Fruit fly (Drosophila melanogaster) whole organism, embryonic: ENCODE measurements around the gene mal.
A peak's percentile ranks its signal among the peaks of the same experiment; 100 is the strongest.

Experiments
- CG11504 ChIP-seq: fragments of 200-800 bp; sonication (Bioruptor generic); optimal IDR thresholded peaks from 3 replicates; lab custom pipeline; 2019; ENCODE audit warnings: missing biosample characterization, mild to moderate bottlenecking, missing genetic modification characterization, moderate library complexity
- CG12769 ChIP-seq: fragments of 200-800 bp; sonication (Bioruptor generic); optimal IDR thresholded peaks from 2 replicates; lab custom pipeline; 2019; ENCODE audit warnings: missing biosample characterization, mild to moderate bottlenecking, missing genetic modification characterization, moderate library complexity
- CG12942 ChIP-seq: fragments of 200-800 bp; sonication (Bioruptor generic); optimal IDR thresholded peaks from 3 replicates; lab custom pipeline; 2016; ENCODE audit warnings: missing biosample characterization, missing genetic modification characterization
- CG13287 ChIP-seq: fragments of 200-800 bp; sonication (Bioruptor generic); IDR thresholded peaks from 2 replicates; pipeline ENCODE4 v1.3.6; 2022; ENCODE audit warnings: missing biosample characterization, missing genetic modification characterization; ENCODE audit not compliant: partially characterized antibody
- CG13296 ChIP-seq: fragments of 200-800 bp; sonication (Bioruptor generic); optimal IDR thresholded peaks from 3 replicates; lab custom pipeline; 2018; ENCODE audit warnings: missing biosample characterization, mild to moderate bottlenecking, missing genetic modification characterization
- CG15479 ChIP-seq: fragments of 200-800 bp; sonication (Bioruptor generic); optimal IDR thresholded peaks from 3 replicates; lab custom pipeline; 2019; ENCODE audit warnings: missing biosample characterization, mild to moderate bottlenecking, missing genetic modification characterization, moderate library complexity
- CG17912 ChIP-seq: fragments of 200-800 bp; sonication (Bioruptor generic); optimal IDR thresholded peaks from 2 replicates; lab custom pipeline; 2018; ENCODE audit warnings: missing biosample characterization, mild to moderate bottlenecking, missing genetic modification characterization
- CG2116 ChIP-seq: fragments of 200-800 bp; sonication (Bioruptor generic); optimal IDR thresholded peaks from 3 replicates; lab custom pipeline; 2018; ENCODE audit warnings: missing biosample characterization, mild to moderate bottlenecking, missing genetic modification characterization
- CG2129 ChIP-seq: fragments of 200-800 bp; sonication (Bioruptor generic); IDR thresholded peaks from 2 replicates; pipeline ENCODE4 v1.3.6; 2022; ENCODE audit warnings: missing biosample characterization, missing genetic modification characterization; ENCODE audit not compliant: partially characterized antibody
- CG3995 ChIP-seq: fragments of 200-800 bp; sonication (Bioruptor generic); optimal IDR thresholded peaks from 3 replicates; lab custom pipeline; 2016; ENCODE audit warnings: missing biosample characterization, missing genetic modification characterization
- CG42726 ChIP-seq: fragments of 200-800 bp; sonication (Bioruptor generic); IDR thresholded peaks from 2 replicates; pipeline ENCODE4 v1.3.6; 2022; ENCODE audit warnings: missing biosample characterization, missing genetic modification characterization; ENCODE audit not compliant: partially characterized antibody
- CG4730 ChIP-seq: fragments of 200-800 bp; sonication (Bioruptor generic); IDR thresholded peaks from 2 replicates; pipeline ENCODE4 v1.3.6; 2022; ENCODE audit warnings: missing biosample characterization, missing genetic modification characterization
- CG6254 ChIP-seq: fragments of 200-800 bp; sonication (Bioruptor generic); optimal IDR thresholded peaks from 3 replicates; lab custom pipeline; 2017; ENCODE audit warnings: mild to moderate bottlenecking, missing biosample characterization, missing genetic modification reagents, missing genetic modification characterization
- CG6654 ChIP-seq: fragments of 200-800 bp; sonication (Bioruptor generic); optimal IDR thresholded peaks from 2 replicates; lab custom pipeline; 2017; ENCODE audit warnings: missing biosample characterization, mild to moderate bottlenecking, missing genetic modification characterization
- Chrac-16 ChIP-seq: fragments of 200-800 bp; sonication (Bioruptor generic); optimal IDR thresholded peaks from 3 replicates; lab custom pipeline; 2016; ENCODE audit warnings: missing biosample characterization, missing genetic modification characterization
- D19A ChIP-seq: fragments of 200-800 bp; optimal IDR thresholded peaks from 3 replicates; lab custom pipeline; 2019; ENCODE audit warnings: missing biosample characterization, mild to moderate bottlenecking, missing genetic modification characterization, moderate library complexity
- D19B ChIP-seq: fragments of 200-800 bp; sonication (Bioruptor generic); optimal IDR thresholded peaks from 2 replicates; lab custom pipeline; 2017; ENCODE audit warnings: missing biosample characterization, mild to moderate bottlenecking, missing genetic modification characterization
- Dp ChIP-seq: fragments of 200-800 bp; sonication (Bioruptor generic); optimal IDR thresholded peaks from 2 replicates; lab custom pipeline; 2018; ENCODE audit warnings: missing biosample characterization, mild to moderate bottlenecking, missing genetic modification characterization, moderate library complexity
- E2f2 ChIP-seq: fragments of 200-800 bp; sonication (Bioruptor generic); IDR thresholded peaks from 2 replicates; pipeline ENCODE4 v1.3.6; 2022; ENCODE audit warnings: missing biosample characterization, missing genetic modification characterization
- Elba2 ChIP-seq: fragments of 200-800 bp; sonication (Bioruptor generic); optimal IDR thresholded peaks from 3 replicates; lab custom pipeline; 2016; ENCODE audit warnings: missing biosample characterization, missing genetic modification characterization
- Ets97D ChIP-seq: fragments of 200-800 bp; sonication (Bioruptor generic); optimal IDR thresholded peaks from 3 replicates; lab custom pipeline; 2016; ENCODE audit warnings: missing biosample characterization, missing genetic modification characterization
- Fer2 ChIP-seq: fragments of 200-800 bp; sonication (Bioruptor generic); optimal IDR thresholded peaks from 2 replicates; lab custom pipeline; 2018; ENCODE audit warnings: missing biosample characterization, mild to moderate bottlenecking, missing genetic modification characterization, moderate library complexity
- HLH4C ChIP-seq: fragments of 200-800 bp; sonication (Bioruptor generic); IDR thresholded peaks from 3 replicates; pipeline ENCODE4 v1.3.6; 2022; ENCODE audit warnings: missing biosample characterization, missing genetic modification characterization; ENCODE audit not compliant: partially characterized antibody
- NfI ChIP-seq: fragments of 200-800 bp; sonication (Bioruptor generic); optimal IDR thresholded peaks from 3 replicates; lab custom pipeline; 2018; ENCODE audit warnings: missing biosample characterization, mild to moderate bottlenecking, missing genetic modification characterization, moderate library complexity
- Opbp ChIP-seq: fragments of 200-800 bp; sonication (Bioruptor generic); IDR thresholded peaks from 3 replicates; pipeline ENCODE4 v1.3.6; 2022; ENCODE audit warnings: missing biosample characterization, missing genetic modification characterization; ENCODE audit not compliant: partially characterized antibody
- Ravus ChIP-seq: fragments of 200-800 bp; sonication (Bioruptor generic); IDR thresholded peaks from 2 replicates; pipeline ENCODE4 v1.3.6; 2022; ENCODE audit warnings: missing biosample characterization, missing genetic modification characterization
- Rfx ChIP-seq: fragments of 200-800 bp; sonication (Bioruptor generic); IDR thresholded peaks from 2 replicates; pipeline ENCODE4 v1.3.6; 2022; ENCODE audit warnings: missing biosample characterization, missing genetic modification characterization
- Trl ChIP-seq, 3 experiments: fragments of >200 bp in 2 of 3; fragments of 200-800 bp in 1 of 3; sonication (Bioruptor generic) in 1 of 3; optimal IDR thresholded peaks; 2 replicates in 1 of 3; 3 replicates in 2 of 3; lab custom pipeline; 2016 to 2017; ENCODE audit warnings: missing biosample characterization in 1 of 3, missing genetic modification characterization in 1 of 3
- ato ChIP-seq: fragments of 200-800 bp; sonication (Bioruptor generic); IDR thresholded peaks from 2 replicates; pipeline ENCODE4 v1.3.6; 2022; ENCODE audit warnings: missing biosample characterization, missing genetic modification characterization; ENCODE audit not compliant: partially characterized antibody
- dpn ChIP-seq, 2 experiments: fragments of 200-800 bp; sonication (Bioruptor generic); optimal IDR thresholded peaks; 3 replicates each; lab custom pipeline; 2016; ENCODE audit warnings: missing biosample characterization in 2 of 2, missing genetic modification characterization in 2 of 2
- fd3F ChIP-seq: fragments of 200-800 bp; sonication (Bioruptor generic); optimal IDR thresholded peaks from 2 replicates; lab custom pipeline; 2018; ENCODE audit warnings: missing biosample characterization, mild to moderate bottlenecking, missing genetic modification characterization, moderate library complexity
- gsb-n ChIP-seq: fragments of 200-800 bp; sonication (Bioruptor generic); optimal IDR thresholded peaks from 3 replicates; lab custom pipeline; 2018; ENCODE audit warnings: missing biosample characterization, mild to moderate bottlenecking, missing genetic modification characterization
- hbn ChIP-seq: fragments of 200-800 bp; sonication (Bioruptor generic); IDR thresholded peaks from 2 replicates; pipeline ENCODE4 v1.3.6; 2022; ENCODE audit warnings: missing biosample characterization, missing genetic modification characterization; ENCODE audit not compliant: partially characterized antibody
- inv ChIP-seq: fragments of 200-800 bp; sonication (Bioruptor generic); IDR thresholded peaks from 2 replicates; pipeline ENCODE4 v1.3.6; 2022; ENCODE audit warnings: missing biosample characterization, missing genetic modification characterization; ENCODE audit not compliant: partially characterized antibody
- lilli ChIP-seq: fragments of 200-800 bp; sonication (Bioruptor generic); optimal IDR thresholded peaks from 3 replicates; lab custom pipeline; 2016; ENCODE audit warnings: missing biosample characterization, missing genetic modification characterization
- mld ChIP-seq: fragments of 200-800 bp; sonication (Bioruptor generic); IDR thresholded peaks from 3 replicates; pipeline ENCODE4 v1.3.6; 2022; ENCODE audit warnings: missing biosample characterization, missing genetic modification characterization; ENCODE audit not compliant: partially characterized antibody
- p53 ChIP-seq: fragments of 200-800 bp; sonication (Bioruptor generic); optimal IDR thresholded peaks from 2 replicates; lab custom pipeline; 2016; ENCODE audit warnings: missing biosample characterization, missing genetic modification characterization
- pan ChIP-seq, 4 experiments: fragments of >200 bp in 3 of 4; fragments of 200-800 bp in 1 of 4; sonication (Bioruptor generic) in 1 of 4; optimal IDR thresholded peaks in 3 of 4; IDR thresholded peaks in 1 of 4; 2 replicates each; pipeline versions ENCODE4 v1.3.6 to Lab custom; 2017 to 2022; ENCODE audit warnings: missing biosample characterization in 2 of 4, missing genetic modification characterization in 2 of 4, mixed read lengths in 1 of 4
- pfk ChIP-seq: fragments of 200-800 bp; sonication (Bioruptor generic); optimal IDR thresholded peaks from 2 replicates; lab custom pipeline; 2018; ENCODE audit warnings: missing biosample characterization, mild to moderate bottlenecking, missing genetic modification characterization, moderate library complexity
- sens ChIP-seq: fragments of 200-800 bp; sonication (Bioruptor generic); peaks from one replicate; lab custom pipeline; 2016; ENCODE audit warnings: missing biosample characterization, missing genetic modification characterization
- sima ChIP-seq: fragments of 200-800 bp; sonication (Bioruptor generic); optimal IDR thresholded peaks from 2 replicates; lab custom pipeline; 2016; ENCODE audit warnings: missing biosample characterization, missing genetic modification characterization
- sob ChIP-seq: fragments of 200-800 bp; sonication (Bioruptor generic); IDR thresholded peaks from 2 replicates; pipeline ENCODE4 v1.3.6; 2022; ENCODE audit warnings: missing biosample characterization, missing genetic modification characterization
- tll ChIP-seq, 2 experiments: fragments of 200-800 bp in 1 of 2; fragments of >200 bp in 1 of 2; sonication (Bioruptor generic) in 1 of 2; optimal IDR thresholded peaks; 2 replicates each; lab custom pipeline; 2017 to 2019; ENCODE audit warnings: missing biosample characterization in 2 of 2, missing genetic modification characterization in 2 of 2, mild to moderate bottlenecking in 1 of 2, moderate library complexity in 1 of 2
- zfh1 ChIP-seq: fragments of 200-800 bp; sonication (Bioruptor generic); IDR thresholded peaks from 3 replicates; pipeline ENCODE4 v1.3.6; 2022; ENCODE audit warnings: missing biosample characterization, missing genetic modification characterization

mal gene

dm6 chrX:20418864-20419263, 10.6 kb upstream of the mal start, which contains the start of gene Obp19c:
Obp19c (minus strand) TSS chrX:20418964.
- TF ChIP-seq CG6254 (no peak), zfh1 (GFP tag; lab: Robert Waterston, UW) (no peak), ato (no peak), CG13287 (GFP tag; lab: Robert Waterston, UW) (no peak), Fer2 (no peak), E2f2 (no peak), CG17912 (GFP tag; lab: Kevin White, UChicago) (no peak), CG3995 (GFP tag; lab: Kevin White, UChicago) (no peak), CG6654 (GFP tag; lab: Kevin White, UChicago) (no peak), Chrac-16 (GFP tag; lab: Kevin White, UChicago) (no peak), Ravus (GFP tag; lab: Robert Waterston, UW) (no peak)

dm6 chrX:20419313-20419712, 10.2 kb upstream of the mal start, which contains the start of gene Obp19d:
Obp19d (plus strand) TSS chrX:20419613.
- TF ChIP-seq fd3F (GFP tag; lab: Kevin White, UChicago) (no peak), CG12769 (tag; lab: Kevin White, UChicago) (no peak), sima (no peak), HLH4C (no peak), dpn (GFP tag; optimal IDR thresholded peaks at IDR 0.05; lab: Kevin White, UChicago) (no peak)

dm6 chrX:20423158-20423557, 6.3 kb upstream of the mal start:
- TF ChIP-seq Dp (GFP tag; lab: Kevin White, UChicago): no peak
- peak; percentile 55 for TF ChIP-seq D19A (tag; lab: Kevin White, UChicago)
- no peak for TF ChIP-seq p53 (GFP tag; lab: Kevin White, UChicago)
- TF ChIP-seq CG15479 (GFP tag; lab: Kevin White, UChicago): no peak
- peak; percentile 72 for TF ChIP-seq D19B
- TF ChIP-seq NfI (GFP tag; lab: Kevin White, UChicago): no peak
- no peak for TF ChIP-seq Trl (optimal IDR thresholded peaks at IDR 0.05; lab: Kevin White, UChicago)
- no peak for TF ChIP-seq Trl (GFP tag; optimal IDR thresholded peaks at IDR 0.05; lab: Kevin White, UChicago)

- peak; percentile 30 for TF ChIP-seq Elba2 (GFP tag; lab: Kevin White, UChicago)
- TF ChIP-seq tll (GFP tag; optimal IDR thresholded peaks at IDR 0.05; lab: Kevin White, UChicago): no peak
- peak; percentile 81 for TF ChIP-seq CG2116 (GFP tag; lab: Kevin White, UChicago)
- no peak for TF ChIP-seq CG4730 (GFP tag; lab: Robert Waterston, UW)
- no peak for TF ChIP-seq pan (optimal IDR thresholded peaks at IDR 0.05; lab: Kevin White, UChicago)
- no peak for TF ChIP-seq pan (GFP tag; optimal IDR thresholded peaks at IDR 0.05 in 1 of 2, IDR thresholded peaks at IDR 0.05 in 1 of 2)
- peak; percentile 45 for TF ChIP-seq lilli
- TF ChIP-seq sob (GFP tag; lab: Robert Waterston, UW): 0 out of 2 replicates have a peak, but pooled peaks have one; percentile 25
- TF ChIP-seq CG2129 (GFP tag; lab: Robert Waterston, UW): peak; percentile 71
- peak; percentile 71; the same call in 1 of the 3 replicates for TF ChIP-seq mld
- no peak for TF ChIP-seq gsb-n
- peak; percentile 61 for TF ChIP-seq hbn
- no peak for TF ChIP-seq fd3F (GFP tag; lab: Kevin White, UChicago)
- no peak for TF ChIP-seq CG11504 (tag; lab: Kevin White, UChicago)
- TF ChIP-seq CG13287 (GFP tag; lab: Robert Waterston, UW): peak; percentile 86
- TF ChIP-seq Ets97D (GFP tag; lab: Kevin White, UChicago): peak; percentile 30
- TF ChIP-seq CG12942: no peak
- TF ChIP-seq sens (GFP tag; lab: Kevin White, UChicago): peak; percentile 79
- peak; percentile 61; the same call in 1 of the 2 replicates for TF ChIP-seq CG42726
- TF ChIP-seq CG13296 (GFP tag; lab: Kevin White, UChicago): no peak
- peak; percentile 30; the same call in 1 of the 2 replicates for TF ChIP-seq Rfx (GFP tag; lab: Robert Waterston, UW)
- TF ChIP-seq Dp (GFP tag; lab: Kevin White, UChicago): peak; percentile 24
- TF ChIP-seq Opbp: peak; percentile 61; the same call in 1 of the 3 replicates
- TF ChIP-seq inv (GFP tag; lab: Robert Waterston, UW): peak; percentile 84
- TF ChIP-seq pfk (GFP tag; lab: Kevin White, UChicago): no peak
These were observed 5.7 kb upstream of the mal start, which contains the start of the genes Pp4-19C and cactin for dm6 chrX:20423747-20424165. Pp4-19C (minus strand) TSS chrX:20424002. cactin (plus strand) TSS chrX:20424069.
